Worm (Caenorhabditis elegans) whole organism, young adult: ENCODE data around the gene B0222.15.
A peak's percentile ranks its signal among the peaks of the same experiment; 100 is the strongest.

ENCODE experiments used
- F57A8.1 ChIP-seq: fragments of 200-800 bp; sonication (Bioruptor generic); optimal IDR thresholded peaks from 2 replicates; lab custom pipeline; 2018; ENCODE audit warnings: mild to moderate bottlenecking, missing genetic modification characterization, moderate library complexity, missing compliant biosample characterization
- Y67H2A.10 ChIP-seq: fragments of 200-800 bp; sonication (Bioruptor generic); conservative IDR thresholded peaks from 2 replicates; pipeline ENCODE4 v1.3.6; 2022; ENCODE audit warnings: missing genetic modification reagents, missing genetic modification characterization, missing compliant biosample characterization
- ama-1 ChIP-seq, 3 experiments: fragments of 150-350 bp in 1 of 3; sonication (generic microtip) in 2 of 3; optimal IDR thresholded peaks; 2 replicates each; lab custom pipeline; 2014 to 2018; ENCODE audit warnings: missing biosample characterization in 2 of 3, missing genetic modification characterization in 2 of 3, missing genetic modification reagents in 2 of 3
- lin-35 ChIP-seq, 3 experiments: fragments of 150-350 bp in 2 of 3; sonication (generic microtip) in 1 of 3; optimal IDR thresholded peaks; 2 replicates each; lab custom pipeline; 2014 to 2018; ENCODE audit warnings: missing biosample characterization in 3 of 3, missing genetic modification characterization in 3 of 3, missing genetic modification reagents in 3 of 3
- lir-1 ChIP-seq: fragments of 200-800 bp; sonication (Bioruptor generic); conservative IDR thresholded peaks from 2 replicates; pipeline ENCODE4 v1.3.6; 2022; ENCODE audit warnings: missing genetic modification reagents, missing genetic modification characterization, missing compliant biosample characterization
- lsy-27 ChIP-seq: sonication (generic microtip); optimal IDR thresholded peaks from 2 replicates; lab custom pipeline; 2017; ENCODE audit warnings: missing genetic modification characterization, mild to moderate bottlenecking, missing compliant biosample characterization, antibody characterized with exemption, missing genotype, borderline replicate concordance; ENCODE audit not compliant: insufficient read depth
- somi-1 ChIP-seq: fragments of 200-800 bp; sonication (Bioruptor generic); optimal IDR thresholded peaks from 2 replicates; lab custom pipeline; 2018; ENCODE audit warnings: mild to moderate bottlenecking, missing genetic modification characterization, missing compliant biosample characterization

DNA sequence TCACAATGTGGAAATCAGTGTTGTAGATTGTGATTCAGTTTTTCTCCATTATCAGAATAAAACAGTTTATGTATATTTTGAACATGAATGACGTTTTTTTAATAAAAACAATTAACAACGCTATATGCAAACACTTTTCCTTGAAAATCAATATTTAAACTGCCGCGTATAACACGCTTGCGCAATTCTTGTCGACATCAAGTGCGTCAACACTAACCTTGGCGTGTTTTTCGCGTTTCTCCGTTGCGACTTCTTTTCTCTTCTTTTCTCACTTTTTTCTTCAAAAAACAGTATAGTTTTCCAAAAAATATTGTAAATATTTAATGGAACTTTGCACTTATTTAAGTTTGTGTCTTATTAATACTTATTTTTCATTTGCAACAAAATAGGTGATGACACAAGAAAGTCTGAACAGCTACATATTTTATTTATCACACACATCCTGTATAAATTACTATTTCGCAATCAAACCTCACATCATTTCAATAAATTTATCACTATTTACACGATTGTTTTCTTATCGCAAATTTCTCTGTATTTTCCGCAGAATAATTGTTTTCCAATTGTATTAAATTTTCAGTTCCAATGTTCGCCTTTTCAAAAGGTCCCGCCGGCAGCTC lies 18.7 kb upstream of the B0222.15 start, which contains the start of gene spas-1:
- TF ChIP-seq somi-1 (GFP tag; lab: Kevin White, UChicago), result peak; percentile 25
- TF ChIP-seq lir-1 (GFP tag; lab: Robert Waterston, UW), result no peak; the same call in 1 of the 2 replicates
- no peak for TF ChIP-seq F57A8.1 (GFP tag; lab: Kevin White, UChicago)
- peak; percentile 23 to 96 (median 81) for TF ChIP-seq lin-35 (GFP tag; optimal IDR thresholded peaks at IDR 0.05; lab: Kevin White, UChicago)
- TF ChIP-seq lsy-27 (tag; lab: Kevin White, UChicago), result no peak
- TF ChIP-seq Y67H2A.10 (GFP tag; lab: Robert Waterston, UW), result no peak
- no peak for TF ChIP-seq ama-1 (optimal IDR thresholded peaks at IDR 0.05; lab: Kevin White, UChicago)
- TF ChIP-seq ama-1 (GFP tag; optimal IDR thresholded peaks at IDR 0.05; lab: Kevin White, UChicago), result no peak
